Worm (Caenorhabditis elegans) whole organism, late embryonic: Measurements from ENCODE around the gene Y71H2AM.6.

ENCODE experiments used
- ceh-34 ChIP-seq: sonication (generic microtip); optimal IDR thresholded peaks from 2 replicates; lab custom pipeline; 2016; ENCODE audit warnings: mild to moderate bottlenecking, missing genetic modification characterization, missing compliant biosample characterization
- syd-9 ChIP-seq: sonication (generic microtip); optimal IDR thresholded peaks from 2 replicates; lab custom pipeline; 2016; ENCODE audit warnings: mild to moderate bottlenecking, missing genetic modification characterization, moderate library complexity, missing compliant biosample characterization

DNA sequence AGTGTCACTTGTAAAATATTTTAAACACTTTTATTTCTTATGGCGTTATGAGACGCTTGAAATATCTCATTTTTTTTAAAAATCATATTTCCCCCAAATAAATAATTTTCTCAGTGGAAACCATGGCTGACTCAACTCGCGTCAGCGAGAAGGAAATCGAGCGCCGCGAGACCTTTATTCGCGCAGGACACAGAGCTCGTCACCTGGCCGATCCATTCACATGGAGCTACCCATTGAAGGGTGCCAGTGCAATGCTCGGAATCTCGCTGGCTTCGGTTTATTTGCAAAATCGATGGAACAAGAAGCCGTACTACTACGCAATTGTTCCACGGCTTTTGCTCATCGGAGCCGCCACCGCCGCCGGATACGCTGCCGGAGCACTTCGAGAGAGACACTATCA lies 5.9 kb downstream of the Y71H2AM.6 start, which contains the start of gene nduc-2:
- no peak for TF ChIP-seq ceh-34 (tag; lab: Kevin White, UChicago)
- TF ChIP-seq syd-9: no peak
